Worm (Caenorhabditis elegans) whole organism, late embryonic: ENCODE data around the gene clc-27.

Source experiments
- ama-1 ChIP-seq: fragments of 150-350 bp; optimal IDR thresholded peaks from 2 replicates; lab custom pipeline; 2014
- ets-4 ChIP-seq: sonication (generic microtip); optimal IDR thresholded peaks from 2 replicates; lab custom pipeline; 2016; ENCODE audit warnings: missing genetic modification characterization, missing compliant biosample characterization
- gmeb-2 ChIP-seq: sonication (generic microtip); optimal IDR thresholded peaks from 2 replicates; lab custom pipeline; 2016; ENCODE audit warnings: missing genetic modification characterization, inconsistent platforms, missing compliant biosample characterization
- nhr-11 ChIP-seq: fragments of 150-350 bp; optimal IDR thresholded peaks from 2 replicates; lab custom pipeline; 2014; ENCODE audit warnings: missing biosample characterization, missing genetic modification characterization
- pat-9 ChIP-seq: fragments of 200-800 bp; sonication (Bioruptor generic); optimal IDR thresholded peaks from 2 replicates; lab custom pipeline; 2018; ENCODE audit warnings: mild to moderate bottlenecking, missing genetic modification characterization, moderate library complexity, missing compliant biosample characterization
- pha-4 ChIP-seq: fragments of 150-350 bp; optimal IDR thresholded peaks from 2 replicates; lab custom pipeline; 2018; ENCODE audit warnings: missing biosample characterization, missing genetic modification reagents, missing genetic modification characterization
- unc-42 ChIP-seq: sonication (generic microtip); optimal IDR thresholded peaks from 2 replicates; lab custom pipeline; 2016; ENCODE audit warnings: missing genotype, missing genetic modification characterization, missing compliant biosample characterization
- unc-55 ChIP-seq: sonication (generic microtip); optimal IDR thresholded peaks from 2 replicates; lab custom pipeline; 2017; ENCODE audit warnings: missing biosample characterization, missing genetic modification reagents, missing genetic modification characterization

DNA sequence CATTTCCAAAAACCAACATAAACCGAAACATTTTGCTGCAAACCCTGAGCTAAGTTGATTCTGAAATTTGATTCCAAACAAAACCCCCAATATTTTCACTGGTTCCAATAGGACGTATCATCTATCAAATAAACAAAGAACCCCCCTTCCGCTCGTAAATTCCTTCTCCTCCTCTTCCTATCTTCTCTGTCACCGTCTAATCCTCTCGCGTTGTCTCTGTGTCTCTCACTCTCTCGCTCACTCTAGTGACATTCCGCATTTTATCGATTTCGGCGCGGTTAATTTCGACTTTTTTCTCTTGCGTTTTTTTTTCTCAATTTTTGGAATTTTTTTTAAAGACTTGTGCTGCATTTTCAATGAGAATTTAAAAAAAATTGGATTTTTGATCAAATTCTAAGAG lies 26.2 kb upstream of the clc-27 start:
- TF ChIP-seq pha-4 (tag; lab: Kevin White, UChicago) (no peak), unc-55 (GFP tag; lab: Kevin White, UChicago) (peak; percentile 34), ama-1 (lab: Kevin White, UChicago) (no peak), unc-42 (tag; lab: Kevin White, UChicago) (no peak), ets-4 (tag; lab: Kevin White, UChicago) (no peak), pat-9 (tag; lab: Kevin White, UChicago) (no peak), gmeb-2 (tag; lab: Kevin White, UChicago) (no peak), nhr-11 (tag; lab: Kevin White, UChicago) (no peak)
